Worm (Caenorhabditis elegans): ENCODE measurements around the gene Y82E9BR.9.
A peak's percentile ranks its signal among the peaks of the same experiment; 100 is the strongest.

Y82E9BR.9 gene

DNA sequence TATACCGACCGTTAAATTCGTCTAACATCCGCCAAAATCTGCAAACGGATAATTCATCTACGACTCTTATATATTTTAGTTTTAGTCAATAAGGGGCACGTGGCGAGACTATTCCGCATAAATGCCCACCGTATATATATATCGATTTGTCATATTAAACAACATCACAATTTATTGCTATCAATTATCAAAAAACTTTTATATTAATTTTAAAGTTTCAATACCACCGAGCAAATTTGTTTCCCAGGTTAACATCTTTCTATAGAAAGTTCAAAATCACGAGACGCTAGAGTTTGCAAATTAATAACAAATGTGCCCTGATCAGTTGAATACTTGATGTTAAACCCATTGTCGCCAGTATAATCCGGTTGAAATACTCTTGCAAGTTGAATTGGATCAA is 12.0 kb downstream of the Y82E9BR.9 start, which contains the start of gene Y82E9BL.5:
Gene Y82E9BL.5, minus strand, starts transcription at position 101 of the 400 bp plus-strand sequence.
- no peak for TF ChIP-seq saeg-2 (GFP tag; IDR thresholded peaks at IDR 0.05)
- TF ChIP-seq unc-130 (GFP tag; optimal IDR thresholded peaks at IDR 0.05), result no peak
- TF ChIP-seq madf-9 (GFP tag; conservative IDR thresholded peaks at IDR 0.05), result no peak
- no peak for TF ChIP-seq lin-29 (GFP tag; IDR thresholded peaks at IDR 0.05)

DNA sequence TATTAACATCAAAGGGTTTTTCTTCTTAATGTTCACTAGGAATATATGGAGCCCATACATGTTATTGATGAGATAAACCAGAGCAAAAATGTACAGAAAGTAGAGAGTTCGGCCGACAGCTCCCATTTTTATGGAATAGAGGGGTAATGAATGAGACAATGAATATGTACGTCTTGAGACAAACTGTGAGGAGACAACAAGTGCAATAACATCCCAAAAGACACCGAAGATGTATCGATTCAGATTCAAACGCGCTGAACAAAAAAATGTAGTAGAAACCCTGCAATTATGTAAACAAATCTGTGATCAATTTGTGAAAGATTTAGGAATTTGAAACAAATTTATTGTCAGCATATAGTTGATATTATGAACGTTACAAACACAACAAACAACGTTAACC is 12.6 kb downstream of the Y82E9BR.9 start:
- TF ChIP-seq ztf-7 (tag; optimal IDR thresholded peaks at IDR 0.05) (no peak), unc-62 (GFP tag; optimal IDR thresholded peaks at IDR 0.05 in 1 of 2) (peak in 1 of 2 experiments; percentile 58), unc-62 (tag; optimal IDR thresholded peaks at IDR 0.05) (no peak), zip-11 (GFP tag; IDR thresholded peaks at IDR 0.05) (no peak), gei-8 (GFP tag; optimal IDR thresholded peaks at IDR 0.05) (no peak), dmd-8 (GFP tag; IDR thresholded peaks at IDR 0.05) (no peak), aha-1 (tag) (peak; percentile 92), R02D3.7 (tag; optimal IDR thresholded peaks at IDR 0.05) (no peak), rbr-2 (tag; optimal IDR thresholded peaks at IDR 0.05) (no peak), lin-15B (tag; optimal IDR thresholded peaks at IDR 0.05) (no peak), tag-97 (GFP tag; IDR thresholded peaks at IDR 0.05) (no peak)

DNA sequence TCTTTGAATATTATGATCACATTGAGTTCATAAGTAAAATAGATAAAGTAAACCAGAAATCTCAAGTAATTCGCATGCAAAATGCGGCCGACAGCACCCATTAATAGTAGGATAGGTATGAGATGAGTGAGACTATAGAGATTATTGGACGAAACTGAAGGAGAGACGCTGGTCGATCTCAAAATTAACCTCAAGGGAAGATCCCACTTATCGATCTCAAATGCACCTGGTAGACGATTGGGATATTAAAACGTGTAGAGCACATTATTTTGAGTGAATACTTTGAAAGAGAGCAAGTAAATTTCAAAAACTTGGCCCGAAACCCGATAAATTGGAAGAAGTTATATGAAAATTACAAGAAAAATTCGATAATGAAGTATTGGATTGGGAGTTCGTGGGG is 13.9 kb downstream of the Y82E9BR.9 start, which contains the start of gene Y82E9BL.6:
Gene Y82E9BL.6, minus strand, starts transcription at position 101 of the 400 bp plus-strand sequence.
- TF ChIP-seq pqm-1 (tag; optimal IDR thresholded peaks at IDR 0.05) (no peak), rbr-2 (tag; optimal IDR thresholded peaks at IDR 0.05) (no peak)

DNA sequence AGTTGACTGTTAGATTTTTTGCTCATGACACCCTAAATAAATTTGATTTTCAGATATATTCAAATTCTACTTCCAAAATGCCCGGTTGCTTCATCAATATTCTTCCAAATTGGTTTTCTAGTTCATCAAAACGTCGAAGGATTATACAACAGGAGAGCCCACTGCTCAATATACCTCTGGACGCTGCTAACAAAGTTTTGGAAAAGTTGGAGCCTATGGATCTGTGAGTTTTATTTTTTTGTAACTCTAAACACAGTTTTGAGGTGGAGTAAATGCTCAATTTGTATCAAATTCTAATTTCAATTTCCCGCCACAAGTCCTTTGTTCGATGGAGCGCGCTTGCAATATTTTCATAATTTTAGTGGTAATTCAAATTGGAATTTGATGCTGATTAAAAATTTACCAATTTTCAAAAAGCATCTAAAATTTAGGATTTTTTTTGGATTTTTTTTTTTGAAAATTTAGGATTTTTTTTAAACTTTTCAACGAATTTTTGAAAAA is 16.6 kb downstream of the Y82E9BR.9 start, which contains the start of gene fbxa-27:
Gene fbxa-27, plus strand, starts transcription at position 51 of the 501 bp plus-strand sequence.
- TF ChIP-seq jun-1 (tag; optimal IDR thresholded peaks at IDR 0.05) (no peak), unc-62 (GFP tag; optimal IDR thresholded peaks at IDR 0.05 in 1 of 2) (peak in 1 of 2 experiments; percentile 61), unc-62 (tag; optimal IDR thresholded peaks at IDR 0.05) (no peak), ZK546.5 (tag; optimal IDR thresholded peaks at IDR 0.05) (no peak), nhr-41 (GFP tag; IDR thresholded peaks at IDR 0.05) (no peak)

DNA sequence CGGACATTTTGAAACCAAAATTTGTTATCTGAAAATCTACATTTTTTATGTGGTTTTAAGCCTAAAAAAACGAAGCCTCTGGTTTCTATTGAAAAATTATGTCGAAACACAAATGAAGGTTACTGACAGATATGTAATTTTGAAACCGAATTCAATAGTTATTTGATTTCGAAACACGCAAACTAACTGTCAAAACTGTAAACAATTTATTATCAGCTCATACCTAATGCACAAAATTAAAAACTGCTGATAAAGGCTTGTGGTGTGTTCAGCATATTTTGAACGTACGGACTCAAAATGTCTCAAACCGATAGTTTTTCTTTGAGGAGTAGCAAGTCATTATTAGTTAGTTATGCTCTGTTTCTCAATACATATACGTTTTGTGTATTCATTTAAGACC is 17.1 kb downstream of the Y82E9BR.9 start, which contains the start of gene fbxa-26:
Gene fbxa-26, minus strand, starts transcription at position 35 of the 400 bp plus-strand sequence.
- TF ChIP-seq ama-1 (optimal IDR thresholded peaks at IDR 0.05) (no peak), hlh-30 (tag; optimal IDR thresholded peaks at IDR 0.05; ENCODE audit: insufficient read depth) (no peak), lin-1 (GFP tag; IDR thresholded peaks at IDR 0.05) (no peak), dve-1 (tag; optimal IDR thresholded peaks at IDR 0.05; ENCODE audit: insufficient read depth) (peak; percentile 44), mdt-29 (GFP tag; IDR thresholded peaks at IDR 0.05) (no peak), nhr-76 (tag; optimal IDR thresholded peaks at IDR 0.05) (no peak), pha-4 (GFP tag; IDR thresholded peaks at IDR 0.05) (no peak), pha-4 (tag; optimal IDR thresholded peaks at IDR 0.05) (no peak), dmd-9 (GFP tag; IDR thresholded peaks at IDR 0.05) (no peak), nhr-28 (tag; optimal IDR thresholded peaks at IDR 0.05) (peak; percentile 35), dmd-8 (GFP tag; IDR thresholded peaks at IDR 0.05) (no peak), egl-27 (tag; optimal IDR thresholded peaks at IDR 0.05) (no peak), nhr-10 (tag; optimal IDR thresholded peaks at IDR 0.05) (no peak), unc-130 (GFP tag; optimal IDR thresholded peaks at IDR 0.05) (no peak), F44E2.7 (GFP tag; IDR thresholded peaks at IDR 0.05) (no peak), nhr-11 (tag; optimal IDR thresholded peaks at IDR 0.05) (no peak), nhr-237 (tag; optimal IDR thresholded peaks at IDR 0.05) (no peak), fos-1 (tag; optimal IDR thresholded peaks at IDR 0.05) (no peak), nhr-77 (tag; optimal IDR thresholded peaks at IDR 0.05) (peak; percentile 23), ztf-7 (tag; optimal IDR thresholded peaks at IDR 0.05) (no peak), spr-3 (GFP tag; optimal IDR thresholded peaks at IDR 0.05) (no peak), lin-13 (GFP tag; optimal IDR thresholded peaks at IDR 0.05) (no peak), arid-1 (GFP tag; conservative IDR thresholded peaks at IDR 0.05) (no peak), cey-2 (tag; optimal IDR thresholded peaks at IDR 0.05; ENCODE audit: borderline replicate concordance, insufficient read depth) (no peak), daf-16 (GFP tag; optimal IDR thresholded peaks at IDR 0.05) (no peak), daf-16 (tag; optimal IDR thresholded peaks at IDR 0.05) (peak; percentile 94), mdl-1 (tag; optimal IDR thresholded peaks at IDR 0.05) (no peak), Y75B8A.6 (GFP tag; IDR thresholded peaks at IDR 0.05) (no peak), tag-97 (GFP tag; IDR thresholded peaks at IDR 0.05) (no peak), saeg-2 (GFP tag; IDR thresholded peaks at IDR 0.05) (no peak), ZK337.2 (GFP tag; IDR thresholded peaks at IDR 0.05) (no peak)
